Worm (Caenorhabditis elegans) whole organism, late embryonic: Measurements from ENCODE around the gene T07A9.14.

Experiments used
- ceh-2 ChIP-seq: sonication (generic microtip); optimal IDR thresholded peaks from 2 replicates; lab custom pipeline; 2016; ENCODE audit warnings: missing genotype, missing genetic modification characterization, missing compliant biosample characterization
- fax-1 ChIP-seq: sonication (generic microtip); optimal IDR thresholded peaks from 2 replicates; lab custom pipeline; 2016; ENCODE audit warnings: missing genotype, missing genetic modification characterization, missing compliant biosample characterization
- odd-2 ChIP-seq: sonication (generic microtip); optimal IDR thresholded peaks from 2 replicates; lab custom pipeline; 2017; ENCODE audit warnings: antibody characterized with exemption, mild to moderate bottlenecking, missing genetic modification characterization, missing compliant biosample characterization
- unc-86 ChIP-seq: sonication (generic microtip); optimal IDR thresholded peaks from 2 replicates; lab custom pipeline; 2016; ENCODE audit warnings: missing genetic modification characterization, missing compliant biosample characterization

DNA sequence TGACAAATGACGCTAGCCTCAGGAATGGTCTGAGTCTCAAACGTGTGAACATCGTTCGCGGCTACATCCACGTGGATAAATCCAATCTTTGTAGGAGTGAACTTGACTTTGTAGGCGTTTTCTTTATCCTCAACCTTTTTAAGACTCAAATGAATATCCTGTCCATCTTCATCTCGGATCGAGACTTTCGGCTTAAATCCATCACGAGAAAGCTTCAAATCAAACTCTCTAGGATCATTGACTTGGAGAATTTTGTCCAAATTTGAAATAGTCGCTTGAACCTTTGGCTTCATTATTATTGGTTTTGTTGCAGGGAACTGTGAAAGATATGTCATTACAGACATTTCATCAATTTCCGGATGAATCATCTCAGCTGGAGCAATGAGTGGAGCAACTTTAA is 12.5 kb upstream of the T07A9.14 start:
- TF ChIP-seq fax-1 (no peak), ceh-2 (tag; lab: Kevin White, UChicago) (no peak), unc-86 (tag; lab: Kevin White, UChicago) (no peak), odd-2 (no peak)
